Worm (Caenorhabditis elegans) whole organism, late embryonic: Measurements from ENCODE around the gene zipt-15.

Source experiments
- C08G9.2 ChIP-seq: sonication (generic microtip); optimal IDR thresholded peaks from 2 replicates; lab custom pipeline; 2016; ENCODE audit warnings: mild to moderate bottlenecking, missing genetic modification characterization, moderate library complexity, missing compliant biosample characterization
- C38D4.7 ChIP-seq: fragments of 200-800 bp; sonication (Bioruptor generic); optimal IDR thresholded peaks from 2 replicates; lab custom pipeline; 2018; ENCODE audit warnings: mild to moderate bottlenecking, missing genetic modification characterization, moderate library complexity, missing compliant biosample characterization
- F13H6.1 ChIP-seq: sonication (generic microtip); optimal IDR thresholded peaks from 2 replicates; lab custom pipeline; 2016; ENCODE audit warnings: missing genetic modification characterization, missing compliant biosample characterization
- K02D7.2 ChIP-seq: sonication (generic microtip); optimal IDR thresholded peaks from 2 replicates; lab custom pipeline; 2017; ENCODE audit warnings: mild to moderate bottlenecking, missing genetic modification characterization, missing compliant biosample characterization
- K09A11.1 ChIP-seq: sonication (generic microtip); optimal IDR thresholded peaks from 2 replicates; lab custom pipeline; 2017; ENCODE audit warnings: antibody characterized with exemption, mild to moderate bottlenecking, missing genetic modification characterization, missing compliant biosample characterization; ENCODE audit not compliant: insufficient read depth
- T23F11.4 ChIP-seq: fragments of 200-800 bp; sonication (Bioruptor generic); optimal IDR thresholded peaks from 2 replicates; lab custom pipeline; 2018; ENCODE audit warnings: mild to moderate bottlenecking, missing genetic modification characterization, missing compliant biosample characterization
- Y22D7AL.16 ChIP-seq: sonication (generic microtip); optimal IDR thresholded peaks from 2 replicates; lab custom pipeline; 2016; ENCODE audit warnings: missing genetic modification characterization, missing compliant biosample characterization
- ahr-1 ChIP-seq: sonication (generic microtip); optimal IDR thresholded peaks from 2 replicates; lab custom pipeline; 2016; ENCODE audit warnings: missing genetic modification characterization, missing compliant biosample characterization
- ama-1 ChIP-seq: fragments of 150-350 bp; optimal IDR thresholded peaks from 2 replicates; lab custom pipeline; 2014
- ceh-14 ChIP-seq: sonication (generic microtip); optimal IDR thresholded peaks from 2 replicates; lab custom pipeline; 2016; ENCODE audit warnings: missing genotype, missing genetic modification characterization, missing compliant biosample characterization
- ceh-18 ChIP-seq: sonication (generic microtip); optimal IDR thresholded peaks from 2 replicates; lab custom pipeline; 2016; ENCODE audit warnings: missing genetic modification characterization, missing compliant biosample characterization
- ceh-22 ChIP-seq: sonication (generic microtip); optimal IDR thresholded peaks from 2 replicates; lab custom pipeline; 2017; ENCODE audit warnings: missing biosample characterization, missing genetic modification characterization
- ceh-45 ChIP-seq: fragments of 200-800 bp; sonication (Bioruptor generic); IDR thresholded peaks from 2 replicates; pipeline ENCODE4 v1.3.6; 2022; ENCODE audit warnings: missing genetic modification reagents, missing genetic modification characterization, missing compliant biosample characterization
- ceh-48 ChIP-seq: sonication (generic microtip); optimal IDR thresholded peaks from 2 replicates; lab custom pipeline; 2016; ENCODE audit warnings: missing genetic modification characterization, inconsistent platforms, missing compliant biosample characterization
- ceh-6 ChIP-seq: fragments of 200-800 bp; sonication (Bioruptor generic); optimal IDR thresholded peaks from 2 replicates; lab custom pipeline; 2018; ENCODE audit warnings: mild to moderate bottlenecking, missing genetic modification characterization, missing compliant biosample characterization
- che-1 ChIP-seq: sonication (generic microtip); optimal IDR thresholded peaks from 2 replicates; lab custom pipeline; 2016; ENCODE audit warnings: mild to moderate bottlenecking, missing genetic modification characterization, missing compliant biosample characterization
- elt-2 ChIP-seq: sonication (generic microtip); optimal IDR thresholded peaks from 2 replicates; lab custom pipeline; 2016; ENCODE audit warnings: missing genetic modification reagents, missing genetic modification characterization, missing compliant biosample characterization
- elt-4 ChIP-seq: sonication (generic microtip); optimal IDR thresholded peaks from 2 replicates; lab custom pipeline; 2016; ENCODE audit warnings: missing genetic modification characterization, missing compliant biosample characterization
- eyg-1 ChIP-seq: sonication (generic microtip); optimal IDR thresholded peaks from 2 replicates; lab custom pipeline; 2016; ENCODE audit warnings: missing genotype, missing genetic modification characterization, missing compliant biosample characterization
- fax-1 ChIP-seq: sonication (generic microtip); optimal IDR thresholded peaks from 2 replicates; lab custom pipeline; 2016; ENCODE audit warnings: missing genotype, missing genetic modification characterization, missing compliant biosample characterization
- fkh-10 ChIP-seq: fragments of 150-350 bp; optimal IDR thresholded peaks from 2 replicates; lab custom pipeline; 2014; ENCODE audit warnings: missing biosample characterization, missing genetic modification reagents, missing genetic modification characterization
- fkh-6 ChIP-seq: sonication (generic microtip); optimal IDR thresholded peaks from 2 replicates; lab custom pipeline; 2016; ENCODE audit warnings: missing genetic modification characterization, missing compliant biosample characterization
- gmeb-2 ChIP-seq: sonication (generic microtip); optimal IDR thresholded peaks from 2 replicates; lab custom pipeline; 2016; ENCODE audit warnings: missing genetic modification characterization, inconsistent platforms, missing compliant biosample characterization
- hlh-13 ChIP-seq: fragments of 200-800 bp; sonication (Bioruptor generic); optimal IDR thresholded peaks from 2 replicates; lab custom pipeline; 2018; ENCODE audit warnings: mild to moderate bottlenecking, missing genetic modification characterization, missing compliant biosample characterization
- hlh-15 ChIP-seq: sonication (generic microtip); optimal IDR thresholded peaks from 2 replicates; lab custom pipeline; 2016; ENCODE audit warnings: missing genetic modification characterization, missing compliant biosample characterization
- hlh-30 ChIP-seq: sonication (generic microtip); optimal IDR thresholded peaks from 2 replicates; lab custom pipeline; 2017; ENCODE audit warnings: antibody characterized with exemption, missing genetic modification characterization, missing compliant biosample characterization; ENCODE audit not compliant: insufficient read depth
- hlh-6 ChIP-seq: sonication (generic microtip); optimal IDR thresholded peaks from 2 replicates; lab custom pipeline; 2016; ENCODE audit warnings: missing genotype, missing genetic modification characterization, missing compliant biosample characterization
- hlh-8 ChIP-seq: sonication (generic microtip); optimal IDR thresholded peaks from 2 replicates; lab custom pipeline; 2016; ENCODE audit warnings: missing genotype, missing genetic modification characterization, missing compliant biosample characterization
- lim-6 ChIP-seq: sonication (generic microtip); optimal IDR thresholded peaks from 2 replicates; lab custom pipeline; 2016; ENCODE audit warnings: missing genetic modification characterization, missing compliant biosample characterization
- lin-11 ChIP-seq: fragments of 200-800 bp; sonication (Bioruptor generic); optimal IDR thresholded peaks from 2 replicates; lab custom pipeline; 2018; ENCODE audit warnings: mild to moderate bottlenecking, missing genetic modification characterization, missing compliant biosample characterization
- madf-2 ChIP-seq: sonication (generic microtip); optimal IDR thresholded peaks from 2 replicates; lab custom pipeline; 2017; ENCODE audit warnings: missing genetic modification characterization, missing compliant biosample characterization
- nfya-1 ChIP-seq: sonication (generic microtip); optimal IDR thresholded peaks from 2 replicates; lab custom pipeline; 2017; ENCODE audit warnings: missing genetic modification characterization, mild to moderate bottlenecking, missing compliant biosample characterization, antibody characterized with exemption, moderate library complexity
- nhr-11 ChIP-seq: fragments of 150-350 bp; optimal IDR thresholded peaks from 2 replicates; lab custom pipeline; 2014; ENCODE audit warnings: missing biosample characterization, missing genetic modification characterization
- nhr-232 ChIP-seq: sonication (generic microtip); optimal IDR thresholded peaks from 2 replicates; lab custom pipeline; 2016; ENCODE audit warnings: missing genetic modification characterization, missing compliant biosample characterization
- npax-4 ChIP-seq: sonication (generic microtip); optimal IDR thresholded peaks from 2 replicates; lab custom pipeline; 2016; ENCODE audit warnings: missing genetic modification characterization, missing compliant biosample characterization
- odd-2 ChIP-seq: sonication (generic microtip); optimal IDR thresholded peaks from 2 replicates; lab custom pipeline; 2017; ENCODE audit warnings: antibody characterized with exemption, mild to moderate bottlenecking, missing genetic modification characterization, missing compliant biosample characterization
- pag-3 ChIP-seq: sonication (generic microtip); optimal IDR thresholded peaks from 2 replicates; lab custom pipeline; 2016; ENCODE audit warnings: missing compliant biosample characterization, missing genetic modification characterization, borderline replicate concordance
- pha-2 ChIP-seq: sonication (generic microtip); optimal IDR thresholded peaks from 2 replicates; lab custom pipeline; 2017; ENCODE audit warnings: mild to moderate bottlenecking, missing genetic modification characterization, missing compliant biosample characterization
- pha-4 ChIP-seq: fragments of 150-350 bp; optimal IDR thresholded peaks from 2 replicates; lab custom pipeline; 2018; ENCODE audit warnings: missing biosample characterization, missing genetic modification reagents, missing genetic modification characterization
- pqm-1 ChIP-seq: sonication (generic microtip); optimal IDR thresholded peaks from 2 replicates; lab custom pipeline; 2016; ENCODE audit warnings: missing genetic modification characterization, missing compliant biosample characterization
- ref-2 ChIP-seq: sonication (generic microtip); optimal IDR thresholded peaks from 2 replicates; lab custom pipeline; 2016; ENCODE audit warnings: missing genetic modification characterization, missing compliant biosample characterization
- rnt-1 ChIP-seq: sonication (generic microtip); optimal IDR thresholded peaks from 2 replicates; lab custom pipeline; 2016; ENCODE audit warnings: missing genetic modification characterization, missing compliant biosample characterization
- sdc-2 ChIP-seq: sonication (generic microtip); optimal IDR thresholded peaks from 2 replicates; lab custom pipeline; 2016; ENCODE audit warnings: missing genotype, missing genetic modification characterization, missing compliant biosample characterization
- sox-4 ChIP-seq: sonication (generic microtip); optimal IDR thresholded peaks from 2 replicates; lab custom pipeline; 2017; ENCODE audit warnings: mild to moderate bottlenecking, missing genetic modification characterization, inconsistent platforms, missing compliant biosample characterization
- syd-9 ChIP-seq: sonication (generic microtip); optimal IDR thresholded peaks from 2 replicates; lab custom pipeline; 2016; ENCODE audit warnings: mild to moderate bottlenecking, missing genetic modification characterization, moderate library complexity, missing compliant biosample characterization
- tbx-2 ChIP-seq: sonication (generic microtip); optimal IDR thresholded peaks from 2 replicates; lab custom pipeline; 2016; ENCODE audit warnings: missing genetic modification characterization, missing compliant biosample characterization
- tbx-7 ChIP-seq: sonication (generic microtip); optimal IDR thresholded peaks from 2 replicates; lab custom pipeline; 2016; ENCODE audit warnings: missing genotype, missing genetic modification characterization, missing compliant biosample characterization
- ttx-3 ChIP-seq: sonication (generic microtip); optimal IDR thresholded peaks from 2 replicates; lab custom pipeline; 2016; ENCODE audit warnings: missing genetic modification reagents, missing genetic modification characterization, missing compliant biosample characterization
- unc-3 ChIP-seq, 2 experiments: fragments of 200-800 bp in 1 of 2; sonication (Bioruptor generic) in 1 of 2; sonication (generic microtip) in 1 of 2; conservative IDR thresholded peaks in 1 of 2; optimal IDR thresholded peaks in 1 of 2; 2 replicates each; pipeline versions ENCODE4 v1.3.6 to Lab custom; 2016 to 2022; ENCODE audit warnings: missing compliant biosample characterization in 2 of 2, missing genetic modification characterization in 2 of 2, missing genetic modification reagents in 1 of 2
- unc-42 ChIP-seq: sonication (generic microtip); optimal IDR thresholded peaks from 2 replicates; lab custom pipeline; 2016; ENCODE audit warnings: missing genotype, missing genetic modification characterization, missing compliant biosample characterization
- unc-55 ChIP-seq: sonication (generic microtip); optimal IDR thresholded peaks from 2 replicates; lab custom pipeline; 2017; ENCODE audit warnings: missing biosample characterization, missing genetic modification reagents, missing genetic modification characterization
- unc-86 ChIP-seq: sonication (generic microtip); optimal IDR thresholded peaks from 2 replicates; lab custom pipeline; 2016; ENCODE audit warnings: missing genetic modification characterization, missing compliant biosample characterization
- zip-5 ChIP-seq: sonication (generic microtip); optimal IDR thresholded peaks from 2 replicates; lab custom pipeline; 2016; ENCODE audit warnings: missing genetic modification characterization, missing compliant biosample characterization
- ztf-16 ChIP-seq: sonication (generic microtip); optimal IDR thresholded peaks from 2 replicates; lab custom pipeline; 2017; ENCODE audit warnings: missing genetic modification characterization, missing compliant biosample characterization

zipt-15 gene

DNA sequence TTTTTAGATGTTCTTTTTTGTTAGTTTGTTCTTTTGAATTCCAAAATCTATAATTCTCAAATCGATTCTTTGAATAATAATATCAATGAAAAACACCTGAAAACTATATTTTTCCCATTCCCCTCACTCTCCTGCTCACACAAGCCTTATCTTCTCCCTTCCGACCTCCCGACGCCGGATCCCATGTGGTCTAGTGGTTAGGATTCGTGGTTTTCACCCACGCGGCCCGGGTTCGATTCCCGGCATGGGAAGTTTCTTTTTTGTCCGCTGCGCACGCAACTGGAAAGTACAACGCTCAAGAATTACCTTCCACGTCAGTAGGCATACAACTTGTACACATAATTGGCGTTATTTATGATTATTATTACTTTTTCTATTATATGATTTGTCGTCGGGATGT lies 17.9 kb upstream of the zipt-15 start:
- TF ChIP-seq C08G9.2 (tag; lab: Kevin White, UChicago) = peak; percentile 14
- TF ChIP-seq ceh-14 (tag; lab: Kevin White, UChicago) = no peak
- TF ChIP-seq unc-3 (GFP tag; conservative IDR thresholded peaks at IDR 0.05; lab: Robert Waterston, UW) = peak; percentile 69
- no peak for TF ChIP-seq unc-3 (tag; optimal IDR thresholded peaks at IDR 0.05; lab: Kevin White, UChicago)
- no peak for TF ChIP-seq zip-5 (tag; lab: Kevin White, UChicago)
- peak; percentile 61 for TF ChIP-seq ceh-6 (GFP tag; lab: Kevin White, UChicago)
- TF ChIP-seq T23F11.4 = no peak
- no peak for TF ChIP-seq unc-42 (tag; lab: Kevin White, UChicago)
- no peak for TF ChIP-seq hlh-13 (GFP tag; lab: Kevin White, UChicago)
- peak; percentile 58 for TF ChIP-seq gmeb-2
- no peak for TF ChIP-seq K02D7.2 (tag; lab: Kevin White, UChicago)
- peak; percentile 58 for TF ChIP-seq sox-4
- no peak for TF ChIP-seq ahr-1 (tag; lab: Kevin White, UChicago)
- TF ChIP-seq fkh-10 (GFP tag; lab: Kevin White, UChicago) = no peak
- TF ChIP-seq hlh-6 = peak; percentile 33
- TF ChIP-seq pag-3 (tag; lab: Kevin White, UChicago) = no peak
- peak; percentile 39 for TF ChIP-seq nhr-232
- no peak for TF ChIP-seq ceh-22 (tag; lab: Kevin White, UChicago)
- TF ChIP-seq che-1 (tag; lab: Kevin White, UChicago) = peak; percentile 53
- TF ChIP-seq ref-2 (tag; lab: Kevin White, UChicago) = peak; percentile 13
- TF ChIP-seq rnt-1 = peak; percentile 31
- no peak for TF ChIP-seq unc-55 (GFP tag; lab: Kevin White, UChicago)
- peak; percentile 22 for TF ChIP-seq ceh-48
- peak; percentile 6 for TF ChIP-seq K09A11.1 (tag; lab: Kevin White, UChicago)
- no peak for TF ChIP-seq odd-2 (tag; lab: Kevin White, UChicago)
- TF ChIP-seq pha-4 (tag; lab: Kevin White, UChicago) = no peak
- no peak for TF ChIP-seq lim-6 (tag; lab: Kevin White, UChicago)
- peak; percentile 64 for TF ChIP-seq elt-2 (tag; lab: Kevin White, UChicago)
- no peak for TF ChIP-seq hlh-15 (tag; lab: Kevin White, UChicago)
- no peak for TF ChIP-seq elt-4 (tag; lab: Kevin White, UChicago)
- no peak for TF ChIP-seq ama-1 (lab: Kevin White, UChicago)
- peak; percentile 57 for TF ChIP-seq Y22D7AL.16 (tag; lab: Kevin White, UChicago)
- no peak for TF ChIP-seq ceh-45 (GFP tag; lab: Robert Waterston, UW)
- peak; percentile 30 for TF ChIP-seq C38D4.7 (GFP tag; lab: Kevin White, UChicago)
- TF ChIP-seq hlh-8 (tag; lab: Kevin White, UChicago) = peak; percentile 26
- no peak for TF ChIP-seq ttx-3
- TF ChIP-seq npax-4 = no peak
- no peak for TF ChIP-seq ceh-18 (tag; lab: Kevin White, UChicago)
- no peak for TF ChIP-seq hlh-30 (tag; lab: Kevin White, UChicago)
- TF ChIP-seq unc-86 = no peak
- peak; percentile 23 for TF ChIP-seq madf-2
- TF ChIP-seq fkh-6 (tag; lab: Kevin White, UChicago) = no peak
- peak; percentile 8 for TF ChIP-seq ztf-16 (tag; lab: Kevin White, UChicago)
- peak; percentile 37 for TF ChIP-seq lin-11 (tag; lab: Kevin White, UChicago)
- no peak for TF ChIP-seq pha-2 (tag; lab: Kevin White, UChicago)
- TF ChIP-seq fax-1 (tag; lab: Kevin White, UChicago) = no peak
- TF ChIP-seq pqm-1 (tag; lab: Kevin White, UChicago) = no peak
- no peak for TF ChIP-seq eyg-1 (tag; lab: Kevin White, UChicago)
- TF ChIP-seq F13H6.1 (tag; lab: Kevin White, UChicago) = peak; percentile 39
- no peak for TF ChIP-seq nhr-11 (tag; lab: Kevin White, UChicago)
- TF ChIP-seq tbx-2 (tag; lab: Kevin White, UChicago) = peak; percentile 34
- no peak for TF ChIP-seq sdc-2 (tag; lab: Kevin White, UChicago)
- no peak for TF ChIP-seq syd-9 (tag; lab: Kevin White, UChicago)
- TF ChIP-seq tbx-7 (tag; lab: Kevin White, UChicago) = no peak
- peak; percentile 20 for TF ChIP-seq nfya-1
